Worm (Caenorhabditis elegans): ENCODE results near the gene sli-1.

- no peak for TF ChIP-seq tra-4 (tag; optimal IDR thresholded peaks at IDR 0.05)
- TF ChIP-seq ceh-13 (GFP tag; optimal IDR thresholded peaks at IDR 0.05), result no peak
- no peak for TF ChIP-seq ama-1 (optimal IDR thresholded peaks at IDR 0.05)
- TF ChIP-seq aly-1 (tag; optimal IDR thresholded peaks at IDR 0.05), result no peak
- no peak for TF ChIP-seq tbx-37 (GFP tag; conservative IDR thresholded peaks at IDR 0.05)
- TF ChIP-seq scrt-1 (GFP tag; IDR thresholded peaks at IDR 0.05), result no peak
- no peak for TF ChIP-seq hmbx-1 (tag; optimal IDR thresholded peaks at IDR 0.05)
- no peak for TF ChIP-seq ceh-36 (tag; optimal IDR thresholded peaks at IDR 0.05)
- TF ChIP-seq pes-1 (GFP tag; IDR thresholded peaks at IDR 0.05), result no peak
These were observed 46.4 kb upstream of the sli-1 start, which contains the start of gene T04G9.4 for ce11 chrX:772184-772583.
